Worm (Caenorhabditis elegans): ENCODE measurements around the gene letm-1.

DNA sequence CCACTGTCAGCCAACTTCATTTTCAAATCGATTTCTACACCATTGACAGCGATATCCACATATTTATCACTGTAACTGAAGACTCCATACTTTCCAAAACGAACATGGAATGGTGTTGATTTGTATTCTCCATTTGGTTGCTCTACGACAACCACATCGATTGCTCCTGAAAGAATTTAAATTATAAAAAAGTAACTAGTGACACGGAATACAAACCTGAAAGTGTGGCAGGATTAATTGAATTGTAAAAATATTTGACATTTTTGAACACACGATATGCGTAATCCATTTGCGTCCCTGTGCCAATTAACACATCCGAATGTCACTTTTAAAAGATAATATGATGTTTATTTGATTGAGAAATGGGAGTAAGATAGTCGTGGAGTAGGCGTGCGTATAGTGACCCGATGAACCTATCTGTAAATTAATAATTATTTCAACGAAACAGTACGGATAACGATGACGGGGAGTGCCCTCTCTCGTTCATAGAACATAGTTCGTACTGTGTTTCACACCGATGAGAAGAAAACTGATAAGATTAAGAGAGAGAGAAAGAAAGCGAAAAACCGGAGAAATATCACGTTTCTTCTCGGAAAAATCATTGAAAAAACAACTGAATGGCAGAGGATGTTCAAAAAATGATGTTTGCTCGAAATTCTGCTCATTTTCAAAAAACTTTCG lies 7.2 kb upstream of the letm-1 start, which contains the start of gene lpin-1:
- no peak for TF ChIP-seq mab-5 (tag; optimal IDR thresholded peaks at IDR 0.05)
- no peak for TF ChIP-seq pha-4 (tag; optimal IDR thresholded peaks at IDR 0.05)
- TF ChIP-seq nhr-237 (tag; optimal IDR thresholded peaks at IDR 0.05), result no peak
- no peak for TF ChIP-seq nhr-76 (tag; optimal IDR thresholded peaks at IDR 0.05)
- no peak for TF ChIP-seq bed-3 (GFP tag; optimal IDR thresholded peaks at IDR 0.05)
- no peak for TF ChIP-seq unc-62 (GFP tag; optimal IDR thresholded peaks at IDR 0.05)
- TF ChIP-seq elt-1 (tag; optimal IDR thresholded peaks at IDR 0.05; ENCODE audit: borderline replicate concordance, insufficient read depth), result no peak
- no peak for TF ChIP-seq sem-2 (GFP tag; optimal IDR thresholded peaks at IDR 0.05)
- TF ChIP-seq snpc-4 (tag; optimal IDR thresholded peaks at IDR 0.05), result no peak
- no peak for TF ChIP-seq mls-2 (tag; optimal IDR thresholded peaks at IDR 0.05)
- TF ChIP-seq ztf-11 (tag; optimal IDR thresholded peaks at IDR 0.05), result no peak
- TF ChIP-seq sptf-1 (tag; optimal IDR thresholded peaks at IDR 0.05), result no peak
- TF ChIP-seq nhr-28 (tag; optimal IDR thresholded peaks at IDR 0.05), result no peak
- TF ChIP-seq elt-3 (tag; optimal IDR thresholded peaks at IDR 0.05), result no peak

Measured in whole organism, mixed stage, embryonic.